Fruit fly (Drosophila melanogaster): ENCODE measurements around the gene eater.

The eater gene

DNA sequence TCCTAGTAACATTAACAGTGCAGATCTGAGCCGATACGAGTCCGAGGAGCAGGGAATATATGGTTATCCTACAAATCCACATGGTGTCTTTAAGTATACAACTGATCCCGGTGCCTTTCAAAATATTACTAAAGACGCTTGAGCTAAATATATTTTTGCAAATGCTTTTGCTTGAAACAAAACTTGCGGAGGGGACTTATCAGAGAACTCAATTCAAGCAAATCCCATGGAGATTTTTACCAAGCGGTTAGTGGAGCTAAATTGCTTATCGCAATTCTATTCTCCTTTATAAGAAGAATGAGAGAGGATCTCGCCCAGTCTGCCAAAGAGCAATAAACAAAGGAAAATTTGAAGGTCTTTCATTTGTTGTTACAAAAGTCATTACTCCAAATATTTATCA is at the start of gene eater:
eater (minus strand) TSS at position 101 of the 400 bp plus-strand sequence.
- TF ChIP-seq dimm (GFP tag; IDR thresholded peaks at IDR 0.05) (no peak), CG10274 (GFP tag; optimal IDR thresholded peaks at IDR 0.05) (no peak), Hr78 (GFP tag; optimal IDR thresholded peaks at IDR 0.05) (no peak), hbn (GFP tag; IDR thresholded peaks at IDR 0.05; ENCODE audit: partially characterized antibody) (no peak), Hsf (GFP tag; optimal IDR thresholded peaks at IDR 0.05) (no peak), HLH54F (GFP tag; optimal IDR thresholded peaks at IDR 0.05) (no peak), sisA (GFP tag; IDR thresholded peaks at IDR 0.05) (no peak), seq (GFP tag; IDR thresholded peaks at IDR 0.05) (no peak), CG17802 (tag; optimal IDR thresholded peaks at IDR 0.05) (no peak), ind (GFP tag; optimal IDR thresholded peaks at IDR 0.05) (no peak), grn (GFP tag; optimal IDR thresholded peaks at IDR 0.05) (no peak), scrt (GFP tag; optimal IDR thresholded peaks at IDR 0.05) (no peak), HLH4C (GFP tag; IDR thresholded peaks at IDR 0.05; ENCODE audit: partially characterized antibody) (no peak), CoRest (tag; optimal IDR thresholded peaks at IDR 0.05) (no peak), CG13894 (tag; optimal IDR thresholded peaks at IDR 0.05) (no peak), CG31224 (GFP tag; IDR thresholded peaks at IDR 0.05) (no peak), CG9797 (GFP tag; optimal IDR thresholded peaks at IDR 0.05) (no peak)

- TF ChIP-seq sens (GFP tag): peak; percentile 91
- peak; percentile 24 for TF ChIP-seq phol (tag; optimal IDR thresholded peaks at IDR 0.05)
- TF ChIP-seq stwl (tag; optimal IDR thresholded peaks at IDR 0.05): peak; percentile 100
- TF ChIP-seq Gug (GFP tag; IDR thresholded peaks at IDR 0.05): no peak
- TF ChIP-seq Dref (GFP tag; IDR thresholded peaks at IDR 0.05): no peak
- TF ChIP-seq prd (optimal IDR thresholded peaks at IDR 0.05): no peak
- no peak; the same call in 2 of the 3 replicates for TF ChIP-seq prd (GFP tag; IDR thresholded peaks at IDR 0.05)
- TF ChIP-seq CG18262 (tag; optimal IDR thresholded peaks at IDR 0.05): peak; percentile 17
- TF ChIP-seq CG14710 (tag; optimal IDR thresholded peaks at IDR 0.05): peak; percentile 4
- peak; percentile 15 for TF ChIP-seq CG17359 (tag; optimal IDR thresholded peaks at IDR 0.05)
- TF ChIP-seq CG10147 (GFP tag; optimal IDR thresholded peaks at IDR 0.05): no peak
- peak; percentile 5 for TF ChIP-seq Camta (GFP tag; optimal IDR thresholded peaks at IDR 0.05)
- 0 out of 3 replicates have a peak, but pooled peaks have one; percentile 6 for TF ChIP-seq zfh1 (GFP tag; IDR thresholded peaks at IDR 0.05)
- TF ChIP-seq NC2β (GFP tag; optimal IDR thresholded peaks at IDR 0.05): no peak
- TF ChIP-seq ssp (GFP tag; IDR thresholded peaks at IDR 0.05): no peak
- TF ChIP-seq CG8388 (GFP tag; optimal IDR thresholded peaks at IDR 0.05): peak; percentile 1
- peak; percentile 60 for TF ChIP-seq Med (GFP tag)
- peak in 1 of 2 experiments; percentile 1 for TF ChIP-seq Hr51 (GFP tag; optimal IDR thresholded peaks at IDR 0.05)
- TF ChIP-seq CG10979 (tag; optimal IDR thresholded peaks at IDR 0.05): peak; percentile 10
- peak in 1 of 2 experiments; percentile 21 for TF ChIP-seq Hr78 (GFP tag; optimal IDR thresholded peaks at IDR 0.05)
- no peak for TF ChIP-seq onecut (GFP tag; IDR thresholded peaks at IDR 0.05)
- TF ChIP-seq chm (GFP tag; IDR thresholded peaks at IDR 0.05): no peak
- TF ChIP-seq nmo (GFP tag; optimal IDR thresholded peaks at IDR 0.05): peak; percentile 20
- no peak for TF ChIP-seq Lhr (GFP tag; optimal IDR thresholded peaks at IDR 0.05)
- peak; percentile 31 for TF ChIP-seq Sox102F (GFP tag; optimal IDR thresholded peaks at IDR 0.05)
- TF ChIP-seq Pdp1 (GFP tag; optimal IDR thresholded peaks at IDR 0.05): peak in 1 of 2 experiments; percentile 84
- TF ChIP-seq bab2 (GFP tag; optimal IDR thresholded peaks at IDR 0.05): no peak
- TF ChIP-seq Ssrp (tag; optimal IDR thresholded peaks at IDR 0.05): peak; percentile 15
- TF ChIP-seq D19A (tag; optimal IDR thresholded peaks at IDR 0.05): peak; percentile 83
- peak; percentile 24 for TF ChIP-seq CG12155 (GFP tag; optimal IDR thresholded peaks at IDR 0.05)
- peak in 1 of 2 experiments; percentile 13 for TF ChIP-seq bsh (GFP tag; optimal IDR thresholded peaks at IDR 0.05)
- TF ChIP-seq CG6791 (GFP tag; IDR thresholded peaks at IDR 0.05; ENCODE audit: partially characterized antibody): peak; percentile 38; the same call in 1 of the 3 replicates
- peak; percentile 26; the same call in 1 of the 3 replicates for TF ChIP-seq Opbp (GFP tag; IDR thresholded peaks at IDR 0.05; ENCODE audit: partially characterized antibody)
Measured at dm6 chr3R:27139963-27140362, 40.5 kb upstream of the eater start.
